Fruit fly (Drosophila melanogaster) whole organism, embryonic: ENCODE measurements around the gene neur.

Source experiments
- CG10979 ChIP-seq: fragments of 200-800 bp; sonication (Bioruptor generic); optimal IDR thresholded peaks from 2 replicates; lab custom pipeline; 2018; ENCODE audit warnings: missing biosample characterization, mild to moderate bottlenecking, missing genetic modification characterization, moderate library complexity
- CG11247 ChIP-seq: fragments of 200-800 bp; sonication (Bioruptor generic); IDR thresholded peaks from 2 replicates; pipeline ENCODE4 v1.3.6; 2022; ENCODE audit warnings: missing biosample characterization, missing genetic modification characterization
- CG11723 ChIP-seq: fragments of 200-800 bp; sonication (Bioruptor generic); optimal IDR thresholded peaks from 2 replicates; lab custom pipeline; 2017; ENCODE audit warnings: missing biosample characterization, mild to moderate bottlenecking, missing genetic modification characterization
- CG12071 ChIP-seq: fragments of 200-800 bp; sonication (Bioruptor generic); optimal IDR thresholded peaks from 3 replicates; lab custom pipeline; 2018; ENCODE audit warnings: missing biosample characterization, mild to moderate bottlenecking, missing genetic modification characterization
- CG12769 ChIP-seq: fragments of 200-800 bp; sonication (Bioruptor generic); optimal IDR thresholded peaks from 2 replicates; lab custom pipeline; 2019; ENCODE audit warnings: missing biosample characterization, mild to moderate bottlenecking, missing genetic modification characterization, moderate library complexity
- CG13775 ChIP-seq: fragments of 200-800 bp; sonication (Bioruptor generic); optimal IDR thresholded peaks from 3 replicates; lab custom pipeline; 2017; ENCODE audit warnings: missing biosample characterization, mild to moderate bottlenecking, missing genetic modification characterization
- CG14050 ChIP-seq: fragments of 200-800 bp; sonication (Bioruptor generic); IDR thresholded peaks from 3 replicates; pipeline ENCODE4 v1.3.6; 2022; ENCODE audit warnings: missing biosample characterization, missing genetic modification characterization
- CG17612 ChIP-seq: fragments of 200-800 bp; sonication (Bioruptor generic); IDR thresholded peaks from 2 replicates; pipeline ENCODE4 v1.3.6; 2022; ENCODE audit warnings: missing biosample characterization, missing genetic modification characterization
- CG2889 ChIP-seq: fragments of 200-800 bp; sonication (Bioruptor generic); IDR thresholded peaks from 3 replicates; pipeline ENCODE4 v1.3.6; 2022; ENCODE audit warnings: missing biosample characterization, missing genetic modification characterization
- CG32772 ChIP-seq: fragments of 200-800 bp; sonication (Bioruptor generic); IDR thresholded peaks from 2 replicates; pipeline ENCODE4 v1.3.6; 2022; ENCODE audit warnings: missing biosample characterization, missing genetic modification characterization
- CG34376 ChIP-seq: fragments of 200-800 bp; sonication (Bioruptor generic); optimal IDR thresholded peaks from 2 replicates; lab custom pipeline; 2018; ENCODE audit warnings: missing biosample characterization, mild to moderate bottlenecking, missing genetic modification characterization
- CG4854 ChIP-seq: fragments of 200-800 bp; sonication (Bioruptor generic); optimal IDR thresholded peaks from 2 replicates; lab custom pipeline; 2016; ENCODE audit warnings: missing biosample characterization, missing genetic modification characterization, inconsistent platforms
- CG5180 ChIP-seq: fragments of 200-800 bp; sonication (Bioruptor generic); optimal IDR thresholded peaks from 3 replicates; lab custom pipeline; 2017; ENCODE audit warnings: missing biosample characterization, missing genetic modification characterization, mild to moderate bottlenecking, moderate library complexity, missing genetic modification reagents
- CG6683 ChIP-seq: fragments of 200-800 bp; sonication (Bioruptor generic); optimal IDR thresholded peaks from 2 replicates; lab custom pipeline; 2017; ENCODE audit warnings: missing biosample characterization, mild to moderate bottlenecking, missing genetic modification characterization, missing genetic modification reagents
- CG6765 ChIP-seq: fragments of 200-800 bp; sonication (Bioruptor generic); optimal IDR thresholded peaks from 3 replicates; lab custom pipeline; 2017; ENCODE audit warnings: missing biosample characterization, mild to moderate bottlenecking, missing genetic modification characterization
- CG7963 ChIP-seq: fragments of 200-800 bp; sonication (Bioruptor generic); IDR thresholded peaks from 3 replicates; pipeline ENCODE4 v1.3.6; 2022; ENCODE audit warnings: missing biosample characterization, missing genetic modification characterization; ENCODE audit not compliant: partially characterized antibody
- Dek ChIP-seq: fragments of 200-800 bp; sonication (Bioruptor generic); optimal IDR thresholded peaks from 3 replicates; lab custom pipeline; 2019; ENCODE audit warnings: missing biosample characterization, mild to moderate bottlenecking, missing genetic modification characterization, moderate library complexity
- Dp ChIP-seq: fragments of 200-800 bp; sonication (Bioruptor generic); optimal IDR thresholded peaks from 2 replicates; lab custom pipeline; 2018; ENCODE audit warnings: missing biosample characterization, mild to moderate bottlenecking, missing genetic modification characterization, moderate library complexity
- Ets65A ChIP-seq: fragments of 200-800 bp; sonication (Bioruptor generic); peaks from one replicate; lab custom pipeline; 2016; ENCODE audit warnings: missing biosample characterization, missing genetic modification characterization
- Fer2 ChIP-seq: fragments of 200-800 bp; sonication (Bioruptor generic); optimal IDR thresholded peaks from 2 replicates; lab custom pipeline; 2018; ENCODE audit warnings: missing biosample characterization, mild to moderate bottlenecking, missing genetic modification characterization, moderate library complexity
- Meics ChIP-seq: fragments of 200-800 bp; sonication (Bioruptor generic); optimal IDR thresholded peaks from 2 replicates; lab custom pipeline; 2017; ENCODE audit warnings: missing biosample characterization, mild to moderate bottlenecking, missing genetic modification characterization
- Ssrp ChIP-seq: fragments of 200-800 bp; sonication (Bioruptor generic); optimal IDR thresholded peaks from 2 replicates; lab custom pipeline; 2018; ENCODE audit warnings: missing biosample characterization, mild to moderate bottlenecking, missing genetic modification characterization, moderate library complexity
- Trl ChIP-seq, 3 experiments: fragments of >200 bp in 2 of 3; fragments of 200-800 bp in 1 of 3; sonication (Bioruptor generic) in 1 of 3; optimal IDR thresholded peaks; 2 replicates in 1 of 3; 3 replicates in 2 of 3; lab custom pipeline; 2016 to 2017; ENCODE audit warnings: missing biosample characterization in 1 of 3, missing genetic modification characterization in 1 of 3
- Vsx1 ChIP-seq: fragments of 200-800 bp; sonication (Bioruptor generic); optimal IDR thresholded peaks from 2 replicates; lab custom pipeline; 2017; ENCODE audit warnings: missing biosample characterization, mild to moderate bottlenecking, missing genetic modification characterization, missing genetic modification reagents
- ara ChIP-seq: fragments of 200-800 bp; sonication (Bioruptor generic); IDR thresholded peaks from 2 replicates; pipeline ENCODE4 v1.3.6; 2022; ENCODE audit warnings: missing biosample characterization, missing genetic modification characterization
- bsh ChIP-seq, 2 experiments: fragments of 200-800 bp; sonication (Bioruptor generic); optimal IDR thresholded peaks; 2 replicates each; lab custom pipeline; 2017 to 2018; ENCODE audit warnings: mild to moderate bottlenecking in 2 of 2, missing biosample characterization in 2 of 2, missing genetic modification characterization in 2 of 2, moderate library complexity in 1 of 2
- caup ChIP-seq: fragments of 200-800 bp; sonication (Bioruptor generic); optimal IDR thresholded peaks from 3 replicates; lab custom pipeline; 2017; ENCODE audit warnings: missing biosample characterization, mild to moderate bottlenecking, missing genetic modification characterization, moderate library complexity; ENCODE audit not compliant: severe bottlenecking
- cwo ChIP-seq: fragments of 200-800 bp; sonication (Bioruptor generic); optimal IDR thresholded peaks from 3 replicates; lab custom pipeline; 2017; ENCODE audit warnings: missing biosample characterization, missing genetic modification characterization, mild to moderate bottlenecking, moderate library complexity, missing genetic modification reagents
- fu2 ChIP-seq: fragments of 200-800 bp; sonication (Bioruptor generic); optimal IDR thresholded peaks from 2 replicates; lab custom pipeline; 2016; ENCODE audit warnings: missing biosample characterization, missing genetic modification characterization
- gcm ChIP-seq: fragments of 200-800 bp; sonication (Bioruptor generic); optimal IDR thresholded peaks from 2 replicates; lab custom pipeline; 2019; ENCODE audit warnings: missing biosample characterization, mild to moderate bottlenecking, missing genetic modification characterization, moderate library complexity
- grau ChIP-seq: fragments of 200-800 bp; optimal IDR thresholded peaks from 3 replicates; lab custom pipeline; 2019; ENCODE audit warnings: missing biosample characterization, mild to moderate bottlenecking, missing genetic modification characterization, moderate library complexity
- ind ChIP-seq: fragments of 200-800 bp; sonication (Bioruptor generic); optimal IDR thresholded peaks from 3 replicates; lab custom pipeline; 2016; ENCODE audit warnings: missing biosample characterization, missing genetic modification characterization
- knrl ChIP-seq: fragments of 200-800 bp; sonication (Bioruptor generic); IDR thresholded peaks from 3 replicates; pipeline ENCODE4 v1.3.6; 2022; ENCODE audit warnings: missing biosample characterization, missing genetic modification characterization; ENCODE audit not compliant: partially characterized antibody
- lbe ChIP-seq: fragments of 200-800 bp; sonication (Bioruptor generic); optimal IDR thresholded peaks from 2 replicates; lab custom pipeline; 2016; ENCODE audit warnings: missing biosample characterization, mild to moderate bottlenecking, missing genetic modification characterization
- mirr ChIP-seq: fragments of 200-800 bp; sonication (Bioruptor generic); optimal IDR thresholded peaks from 3 replicates; lab custom pipeline; 2018; ENCODE audit warnings: missing biosample characterization, mild to moderate bottlenecking, missing genetic modification characterization
- nau ChIP-seq: fragments of 200-800 bp; sonication (Bioruptor generic); optimal IDR thresholded peaks from 3 replicates; lab custom pipeline; 2017; ENCODE audit warnings: missing biosample characterization, mild to moderate bottlenecking, missing genetic modification characterization, missing genetic modification reagents
- oc ChIP-seq: fragments of 200-800 bp; sonication (Bioruptor generic); optimal IDR thresholded peaks from 2 replicates; lab custom pipeline; 2018; ENCODE audit warnings: missing biosample characterization, mild to moderate bottlenecking, missing genetic modification characterization, moderate library complexity
- pnt ChIP-seq: fragments of 200-800 bp; sonication (Bioruptor generic); optimal IDR thresholded peaks from 3 replicates; lab custom pipeline; 2016; ENCODE audit warnings: missing biosample characterization, missing genetic modification characterization
- prd ChIP-seq, 3 experiments: fragments of >200 bp in 2 of 3; fragments of 200-800 bp in 1 of 3; sonication (Bioruptor generic) in 1 of 3; optimal IDR thresholded peaks in 2 of 3; IDR thresholded peaks in 1 of 3; 2 replicates in 2 of 3; 3 replicates in 1 of 3; pipeline versions ENCODE4 v1.3.6 to Lab custom; 2017 to 2022; ENCODE audit warnings: missing biosample characterization in 1 of 3, missing genetic modification characterization in 1 of 3
- rib ChIP-seq: fragments of 200-800 bp; sonication (Bioruptor generic); IDR thresholded peaks from 2 replicates; pipeline ENCODE4 v1.3.6; 2022; ENCODE audit warnings: missing biosample characterization, missing genetic modification characterization
- schlank ChIP-seq: fragments of 200-800 bp; sonication (Bioruptor generic); optimal IDR thresholded peaks from 2 replicates; lab custom pipeline; 2018; ENCODE audit warnings: missing biosample characterization, mild to moderate bottlenecking, missing genetic modification characterization
- sna ChIP-seq: fragments of 200-800 bp; sonication (Bioruptor generic); IDR thresholded peaks from 2 replicates; pipeline ENCODE4 v1.3.6; 2022; ENCODE audit warnings: missing biosample characterization, missing genetic modification characterization; ENCODE audit not compliant: partially characterized antibody
- stwl ChIP-seq: fragments of 200-800 bp; sonication (Bioruptor generic); optimal IDR thresholded peaks from 3 replicates; lab custom pipeline; 2018; ENCODE audit warnings: missing biosample characterization, mild to moderate bottlenecking, missing genetic modification characterization, moderate library complexity
- sug ChIP-seq: fragments of 200-800 bp; optimal IDR thresholded peaks from 2 replicates; lab custom pipeline; 2019; ENCODE audit warnings: missing biosample characterization, mild to moderate bottlenecking, missing genetic modification characterization, moderate library complexity
- tin ChIP-seq: fragments of 200-800 bp; sonication (Bioruptor generic); optimal IDR thresholded peaks from 3 replicates; lab custom pipeline; 2016; ENCODE audit warnings: missing biosample characterization, missing genetic modification characterization
- tll ChIP-seq, 2 experiments: fragments of 200-800 bp in 1 of 2; fragments of >200 bp in 1 of 2; sonication (Bioruptor generic) in 1 of 2; optimal IDR thresholded peaks; 2 replicates each; lab custom pipeline; 2017 to 2019; ENCODE audit warnings: missing biosample characterization in 2 of 2, missing genetic modification characterization in 2 of 2, mild to moderate bottlenecking in 1 of 2, moderate library complexity in 1 of 2
- vnd ChIP-seq: fragments of 200-800 bp; sonication (Bioruptor generic); IDR thresholded peaks from 3 replicates; pipeline ENCODE4 v1.3.6; 2022; ENCODE audit warnings: missing biosample characterization, missing genetic modification characterization; ENCODE audit not compliant: partially characterized antibody

The neur gene

dm6 chr3R:9054442-9055118 lies 15.3 kb upstream of the neur start (continued):
- TF ChIP-seq grau (peak; percentile 59), sna (GFP tag; lab: Robert Waterston, UW) (no peak), CG6683 (peak; percentile 24), pnt (GFP tag; lab: Kevin White, UChicago) (no peak), CG5180 (GFP tag; lab: Kevin White, UChicago) (peak; percentile 13), rib (GFP tag; lab: Robert Waterston, UW) (no peak), CG11723 (GFP tag; lab: Kevin White, UChicago) (peak; percentile 20), mirr (peak; percentile 59), CG17612 (no peak), CG10979 (peak; percentile 66), Fer2 (tag; lab: Kevin White, UChicago) (peak; percentile 31), bsh (GFP tag; optimal IDR thresholded peaks at IDR 0.05; lab: Kevin White, UChicago) (peak in 1 of 2 experiments; percentile 76), gcm (GFP tag; lab: Kevin White, UChicago) (peak; percentile 30), CG7963 (GFP tag; lab: Robert Waterston, UW) (no peak), knrl (GFP tag; lab: Robert Waterston, UW) (no peak), ara (no peak), Vsx1 (GFP tag; lab: Kevin White, UChicago) (peak; percentile 1), schlank (tag; lab: Kevin White, UChicago) (peak; percentile 70), CG12071 (GFP tag; lab: Kevin White, UChicago) (peak; percentile 43), CG2889 (GFP tag; lab: Robert Waterston, UW) (no peak), lbe (peak; percentile 12), Ets65A (peak; percentile 81), sug (tag; lab: Kevin White, UChicago) (peak; percentile 27), Dp (GFP tag; lab: Kevin White, UChicago) (no peak), CG6765 (GFP tag; lab: Kevin White, UChicago) (peak; percentile 82), stwl (tag; lab: Kevin White, UChicago) (no peak), vnd (GFP tag; lab: Robert Waterston, UW) (no peak), prd (optimal IDR thresholded peaks at IDR 0.05; lab: Kevin White, UChicago) (no peak), prd (GFP tag; IDR thresholded peaks at IDR 0.05; lab: Robert Waterston, UW) (no peak), CG32772 (no peak), CG13775 (GFP tag; lab: Kevin White, UChicago) (peak; percentile 54), CG12769 (tag; lab: Kevin White, UChicago) (peak; percentile 94), CG34376 (GFP tag; lab: Kevin White, UChicago) (peak; percentile 64), tin (GFP tag; lab: Kevin White, UChicago) (peak; percentile 22), oc (peak; percentile 53), Meics (GFP tag; lab: Kevin White, UChicago) (peak; percentile 78), tll (GFP tag; optimal IDR thresholded peaks at IDR 0.05; lab: Kevin White, UChicago) (peak in 1 of 2 experiments; percentile 51), CG14050 (GFP tag; lab: Robert Waterston, UW) (no peak), Trl (optimal IDR thresholded peaks at IDR 0.05; lab: Kevin White, UChicago) (peak; percentile 28 to 87), Trl (GFP tag; optimal IDR thresholded peaks at IDR 0.05; lab: Kevin White, UChicago) (no peak), Dek (tag; lab: Kevin White, UChicago) (peak; percentile 72), cwo (GFP tag; lab: Kevin White, UChicago) (peak; percentile 58), caup (GFP tag; lab: Kevin White, UChicago) (peak; percentile 66), ind (peak; percentile 61), CG11247 (GFP tag; lab: Robert Waterston, UW) (no peak), Ssrp (peak; percentile 56), nau (GFP tag; lab: Kevin White, UChicago) (peak; percentile 80), fu2 (GFP tag; lab: Kevin White, UChicago) (no peak), CG4854 (GFP tag; lab: Kevin White, UChicago) (peak; percentile 2)
